Fruit fly (Drosophila melanogaster) Kc167 (cell line): Measurements from ENCODE around the gene CheB38a.

ENCODE experiments used
- Myc ChIP-seq: fragments of >200 bp; optimal IDR thresholded peaks from 2 replicates; lab custom pipeline; 2017; ENCODE audit warnings: missing external identifiers
- Sin3A ChIP-seq: fragments of >200 bp; optimal IDR thresholded peaks from 2 replicates; lab custom pipeline; 2018; ENCODE audit warnings: missing external identifiers
- h ChIP-seq: fragments of >200 bp; optimal IDR thresholded peaks from 3 replicates; lab custom pipeline; 2018; ENCODE audit warnings: missing external identifiers
- insv ChIP-seq: fragments of >200 bp; optimal IDR thresholded peaks from 3 replicates; lab custom pipeline; 2018; ENCODE audit warnings: missing external identifiers
- psq ChIP-seq: fragments of >200 bp; optimal IDR thresholded peaks from 2 replicates; lab custom pipeline; 2017; ENCODE audit warnings: missing external identifiers
- ttk ChIP-seq: sonication (Bioruptor generic); optimal IDR thresholded peaks from 2 replicates; lab custom pipeline; 2017; ENCODE audit warnings: missing external identifiers

CheB38a gene

dm6 chr2L:20818432-20818831 lies at the start of gene CheB38a:
Gene CheB38a, minus strand, starts transcription at chr2L:20818532.
- TF ChIP-seq Myc (lab: Kevin White, UChicago) (no peak), insv (lab: Kevin White, UChicago) (no peak), ttk (lab: Kevin White, UChicago) (no peak)

- TF ChIP-seq h (lab: Kevin White, UChicago), result no peak
- no peak for TF ChIP-seq insv (lab: Kevin White, UChicago)
- TF ChIP-seq psq (lab: Kevin White, UChicago), result no peak
- no peak for TF ChIP-seq Myc (lab: Kevin White, UChicago)
- no peak for TF ChIP-seq ttk (lab: Kevin White, UChicago)
- TF ChIP-seq Sin3A (lab: Kevin White, UChicago), result no peak
Observed at dm6 chr2L:20867381-20867780, 49.0 kb upstream of the CheB38a start, which contains the start of gene CG31675. Gene CG31675, plus strand, starts transcription at chr2L:20867755.

- no peak for TF ChIP-seq psq (lab: Kevin White, UChicago)
- no peak for TF ChIP-seq ttk (lab: Kevin White, UChicago)
- TF ChIP-seq h (lab: Kevin White, UChicago), result no peak
- TF ChIP-seq Myc (lab: Kevin White, UChicago), result no peak
- TF ChIP-seq insv (lab: Kevin White, UChicago), result no peak
- TF ChIP-seq Sin3A (lab: Kevin White, UChicago), result no peak
Observed at dm6 chr2L:20864764-20865265, 46.5 kb upstream of the CheB38a start, which contains the start of gene CG9338. Gene CG9338, plus strand, starts transcription at chr2L:20865215.

dm6 chr2L:20858371-20859340 lies 40.3 kb upstream of the CheB38a start, which contains the start of gene bero:
Gene bero, plus strand, starts transcription at chr2L:20858695.
- TF ChIP-seq h (lab: Kevin White, UChicago) (no peak), Myc (lab: Kevin White, UChicago) (no peak), insv (lab: Kevin White, UChicago) (no peak), psq (lab: Kevin White, UChicago) (no peak), Sin3A (lab: Kevin White, UChicago) (no peak), ttk (lab: Kevin White, UChicago) (no peak)

- TF ChIP-seq Sin3A (lab: Kevin White, UChicago) (no peak), Myc (lab: Kevin White, UChicago) (no peak), ttk (lab: Kevin White, UChicago) (no peak), psq (lab: Kevin White, UChicago) (no peak), insv (lab: Kevin White, UChicago) (no peak), h (lab: Kevin White, UChicago) (no peak)
Observed at dm6 chr2L:20857791-20858190, 39.5 kb upstream of the CheB38a start, which contains the start of gene CG14400. Gene CG14400, minus strand, starts transcription at chr2L:20857891.

- TF ChIP-seq h (lab: Kevin White, UChicago) (no peak), insv (lab: Kevin White, UChicago) (no peak), psq (lab: Kevin White, UChicago) (no peak), ttk (lab: Kevin White, UChicago) (no peak), Myc (lab: Kevin White, UChicago) (no peak), Sin3A (lab: Kevin White, UChicago) (no peak)
Observed at dm6 chr2L:20852092-20852628, 33.8 kb upstream of the CheB38a start, which contains the start of gene twit. Gene twit, plus strand, starts transcription at chr2L:20852578.

- no peak for TF ChIP-seq ttk (lab: Kevin White, UChicago)
- TF ChIP-seq insv (lab: Kevin White, UChicago), result no peak
- TF ChIP-seq h (lab: Kevin White, UChicago), result no peak
- no peak for TF ChIP-seq Myc (lab: Kevin White, UChicago)
- TF ChIP-seq psq (lab: Kevin White, UChicago), result no peak
- no peak for TF ChIP-seq Sin3A (lab: Kevin White, UChicago)
Observed at dm6 chr2L:20851592-20851991, 33.3 kb upstream of the CheB38a start.

- TF ChIP-seq psq (lab: Kevin White, UChicago) (no peak), ttk (lab: Kevin White, UChicago) (no peak), Sin3A (lab: Kevin White, UChicago) (no peak), h (lab: Kevin White, UChicago) (no peak), Myc (lab: Kevin White, UChicago) (no peak), insv (lab: Kevin White, UChicago) (no peak)
Observed at dm6 chr2L:20849000-20849399, 30.7 kb upstream of the CheB38a start, which contains the start of gene CG14402. Gene CG14402, plus strand, starts transcription at chr2L:20849300.

- no peak for TF ChIP-seq Sin3A (lab: Kevin White, UChicago)
- TF ChIP-seq Myc (lab: Kevin White, UChicago), result no peak
- no peak for TF ChIP-seq psq (lab: Kevin White, UChicago)
- TF ChIP-seq h (lab: Kevin White, UChicago), result no peak
- no peak for TF ChIP-seq insv (lab: Kevin White, UChicago)
- TF ChIP-seq ttk (lab: Kevin White, UChicago), result no peak
Observed at dm6 chr2L:20844381-20844780, 26.0 kb upstream of the CheB38a start.

dm6 chr2L:20840462-20841038 lies 22.2 kb upstream of the CheB38a start, which contains the start of gene CG31676:
Gene CG31676, plus strand, starts transcription at chr2L:20840750.
- TF ChIP-seq ttk (lab: Kevin White, UChicago) (no peak), psq (lab: Kevin White, UChicago) (no peak), insv (lab: Kevin White, UChicago) (no peak), h (lab: Kevin White, UChicago) (no peak), Myc (lab: Kevin White, UChicago) (no peak), Sin3A (lab: Kevin White, UChicago) (no peak)
